ENCODE assay signal across 4 fruit fly cellular contexts in genomic region chr2L:1049361-1049760, dm6.
A peak's percentile ranks its signal among the peaks of the same experiment; 100 is the strongest.
TF ChIP-seq lines count a peak whose summit lies in the region.

No protein-coding gene starts in this region.

- no peak for TF ChIP-seq CTCF in whole organism, embryonic (GFP tag; optimal IDR thresholded peaks at IDR 0.05; lab: Kevin White, UChicago)

TF ChIP-seq in whole organism, embryonic, 481 proteins besides CTCF, POLR2A, EP300 and RAD21 (continues in another document):
- TF ChIP-seq zen (tag; optimal IDR thresholded peaks at IDR 0.05; lab: Kevin White, UChicago) (peak; percentile 24), salm (tag; optimal IDR thresholded peaks at IDR 0.05; lab: Kevin White, UChicago) (no peak), Ets97D (GFP tag; optimal IDR thresholded peaks at IDR 0.05; lab: Kevin White, UChicago) (peak; percentile 0), lola (GFP tag; optimal IDR thresholded peaks at IDR 0.05; lab: Kevin White, UChicago) (peak in 1 of 3 experiments; percentile 15), sim (GFP tag; IDR thresholded peaks at IDR 0.05; lab: Robert Waterston, UW) (no peak), vvl (GFP tag; IDR thresholded peaks at IDR 0.05; lab: Robert Waterston, UW) (peak; percentile 23; the same call in 1 of the 2 replicates), wor (GFP tag; IDR thresholded peaks at IDR 0.05; lab: Robert Waterston, UW) (no peak), Fer3 (tag; optimal IDR thresholded peaks at IDR 0.05; lab: Kevin White, UChicago) (no peak), sd (tag; optimal IDR thresholded peaks at IDR 0.05; lab: Kevin White, UChicago) (peak; percentile 57), CG12744 (GFP tag; optimal IDR thresholded peaks at IDR 0.05; lab: Kevin White, UChicago) (peak; percentile 18), Med (GFP tag; lab: Kevin White, UChicago) (peak; percentile 25), CG42726 (GFP tag; IDR thresholded peaks at IDR 0.05; lab: Robert Waterston, UW; ENCODE audit: partially characterized antibody) (0 out of 2 replicates have a peak, but pooled peaks have one; percentile 7), crp (GFP tag; optimal IDR thresholded peaks at IDR 0.05; lab: Kevin White, UChicago) (no peak), pnt (GFP tag; optimal IDR thresholded peaks at IDR 0.05; lab: Kevin White, UChicago) (no peak), esg (GFP tag; conservative IDR thresholded peaks at IDR 0.05; lab: Robert Waterston, UW) (no peak), cg (GFP tag; optimal IDR thresholded peaks at IDR 0.05; lab: Kevin White, UChicago) (no peak), stwl (tag; optimal IDR thresholded peaks at IDR 0.05; lab: Kevin White, UChicago) (peak; percentile 7), CG1603 (tag; optimal IDR thresholded peaks at IDR 0.05; lab: Kevin White, UChicago) (peak; percentile 5), Hr39 (optimal IDR thresholded peaks at IDR 0.05; lab: Kevin White, UChicago) (no peak), CG1024 (GFP tag; IDR thresholded peaks at IDR 0.05; lab: Robert Waterston, UW) (0 out of 2 replicates have a peak, but pooled peaks have one; percentile 12), zfh1 (GFP tag; IDR thresholded peaks at IDR 0.05; lab: Robert Waterston, UW) (peak; percentile 29; the same call in 1 of the 3 replicates), CG2202 (tag; optimal IDR thresholded peaks at IDR 0.05; lab: Kevin White, UChicago) (no peak)

TF ChIP-seq in whole organism, prepupa, 60 proteins besides CTCF, POLR2A, EP300 and RAD21:
- TF ChIP-seq dac (GFP tag; optimal IDR thresholded peaks at IDR 0.05; lab: Kevin White, UChicago) (no peak), net (GFP tag; optimal IDR thresholded peaks at IDR 0.05; lab: Kevin White, UChicago) (peak; percentile 3), CG10669 (GFP tag; optimal IDR thresholded peaks at IDR 0.05; lab: Kevin White, UChicago) (peak; percentile 29), CG32006 (GFP tag; optimal IDR thresholded peaks at IDR 0.05; lab: Kevin White, UChicago) (no peak), spab (GFP tag; optimal IDR thresholded peaks at IDR 0.05; lab: Kevin White, UChicago) (no peak), Eip78C (GFP tag; lab: Kevin White, UChicago) (peak; percentile 65), lz (GFP tag; optimal IDR thresholded peaks at IDR 0.05; lab: Kevin White, UChicago) (no peak), CG34406 (GFP tag; optimal IDR thresholded peaks at IDR 0.05; lab: Kevin White, UChicago) (peak; percentile 23), CG3919 (GFP tag; optimal IDR thresholded peaks at IDR 0.05; lab: Kevin White, UChicago) (peak; percentile 7), svp (GFP tag; lab: Kevin White, UChicago) (peak; percentile 38), CG3032 (tag; optimal IDR thresholded peaks at IDR 0.05; lab: Kevin White, UChicago) (peak; percentile 10)
TF ChIP-seq in whole organism, prepupa: peak in this region for 7.

TF ChIP-seq in whole organism, pupa, 21 proteins besides CTCF, POLR2A, EP300 and RAD21:
- peak; percentile 73 for TF ChIP-seq CG4496 (GFP tag; IDR thresholded peaks at IDR 0.05; lab: Robert Waterston, UW)
- TF ChIP-seq D1 (tag; optimal IDR thresholded peaks at IDR 0.05; lab: Kevin White, UChicago): no peak
- TF ChIP-seq CG15710 (tag; optimal IDR thresholded peaks at IDR 0.05; lab: Kevin White, UChicago): no peak
- TF ChIP-seq Snoo (tag; optimal IDR thresholded peaks at IDR 0.05; lab: Kevin White, UChicago): peak; percentile 10
- TF ChIP-seq CG34367 (tag; optimal IDR thresholded peaks at IDR 0.05; lab: Kevin White, UChicago): no peak
- TF ChIP-seq Pif1B (GFP tag; optimal IDR thresholded peaks at IDR 0.05; lab: Kevin White, UChicago): no peak
- TF ChIP-seq CG9948 (tag; optimal IDR thresholded peaks at IDR 0.05; lab: Kevin White, UChicago): no peak
- TF ChIP-seq CG10348 (GFP tag; IDR thresholded peaks at IDR 0.05; lab: Robert Waterston, UW): no peak
- TF ChIP-seq fd96Ca (GFP tag; IDR thresholded peaks at IDR 0.05; lab: Robert Waterston, UW): no peak
TF ChIP-seq in whole organism, pupa: peak in this region for 2.

TF ChIP-seq in whole organism, wandering third instar larva, 38 proteins besides CTCF, POLR2A, EP300 and RAD21:
- TF ChIP-seq Mio (GFP tag; optimal IDR thresholded peaks at IDR 0.05; lab: Kevin White, UChicago): no peak
- no peak for TF ChIP-seq Dfd (GFP tag; optimal IDR thresholded peaks at IDR 0.05; lab: Kevin White, UChicago)
- TF ChIP-seq N (GFP tag; optimal IDR thresholded peaks at IDR 0.05; lab: Kevin White, UChicago): peak; percentile 73
- no peak for TF ChIP-seq CrebA (GFP tag; optimal IDR thresholded peaks at IDR 0.05; lab: Kevin White, UChicago; ENCODE audit: borderline replicate concordance)
- no peak for TF ChIP-seq Vsx2 (GFP tag; optimal IDR thresholded peaks at IDR 0.05; lab: Kevin White, UChicago; ENCODE audit: partially characterized antibody)
- TF ChIP-seq Hnf4 (GFP tag; optimal IDR thresholded peaks at IDR 0.05; lab: Kevin White, UChicago): no peak
- no peak for TF ChIP-seq sage (GFP tag; optimal IDR thresholded peaks at IDR 0.05; lab: Kevin White, UChicago)
- TF ChIP-seq fru (GFP tag; optimal IDR thresholded peaks at IDR 0.05; lab: Kevin White, UChicago): no peak
- TF ChIP-seq sv (GFP tag; optimal IDR thresholded peaks at IDR 0.05; lab: Kevin White, UChicago): no peak
- TF ChIP-seq Jra (GFP tag; optimal IDR thresholded peaks at IDR 0.05; lab: Kevin White, UChicago): no peak
- TF ChIP-seq woc (GFP tag; optimal IDR thresholded peaks at IDR 0.05; lab: Kevin White, UChicago): no peak
- no peak for TF ChIP-seq tai (GFP tag; optimal IDR thresholded peaks at IDR 0.05; lab: Kevin White, UChicago)
- TF ChIP-seq Hr83 (GFP tag; optimal IDR thresholded peaks at IDR 0.05; lab: Kevin White, UChicago; ENCODE audit: poor library complexity, severe bottlenecking): no peak
- TF ChIP-seq Hr78 (GFP tag; optimal IDR thresholded peaks at IDR 0.05; lab: Kevin White, UChicago): no peak
- peak; percentile 40 for TF ChIP-seq lola (GFP tag; optimal IDR thresholded peaks at IDR 0.05; lab: Kevin White, UChicago)
- TF ChIP-seq HLH106 (tag; optimal IDR thresholded peaks at IDR 0.05; lab: Kevin White, UChicago): no peak
- TF ChIP-seq br (GFP tag; optimal IDR thresholded peaks at IDR 0.05; lab: Kevin White, UChicago): no peak
- TF ChIP-seq rgr (GFP tag; optimal IDR thresholded peaks at IDR 0.05; lab: Kevin White, UChicago): no peak
- peak; percentile 70 for TF ChIP-seq Myc (optimal IDR thresholded peaks at IDR 0.05; lab: Kevin White, UChicago)
- TF ChIP-seq OdsH (GFP tag; optimal IDR thresholded peaks at IDR 0.05; lab: Kevin White, UChicago): no peak
- no peak for TF ChIP-seq h (GFP tag; optimal IDR thresholded peaks at IDR 0.05; lab: Kevin White, UChicago)
- TF ChIP-seq Sp1 (GFP tag; optimal IDR thresholded peaks at IDR 0.05; lab: Kevin White, UChicago): no peak
- no peak for TF ChIP-seq ey (GFP tag; optimal IDR thresholded peaks at IDR 0.05; lab: Kevin White, UChicago)
